Fruit fly (Drosophila melanogaster): Measurements from ENCODE around the gene CG14011.

Gene CG14011

dm6 chr2L:5558809-5559392 lies 22.0 kb downstream of the CG14011 start, which contains the start of gene GluRIIB:
GluRIIB (plus strand) TSS chr2L:5559342.
- TF ChIP-seq CG9948 (tag; optimal IDR thresholded peaks at IDR 0.05), result no peak
- peak; percentile 20 for TF ChIP-seq CG14655 (GFP tag; optimal IDR thresholded peaks at IDR 0.05)
- no peak for TF ChIP-seq CG12605 (GFP tag; IDR thresholded peaks at IDR 0.05)
- no peak for TF ChIP-seq D1 (tag; optimal IDR thresholded peaks at IDR 0.05)
- TF ChIP-seq fd96Ca (GFP tag; IDR thresholded peaks at IDR 0.05), result no peak

dm6 chr2L:5554818-5555217 lies 26.1 kb downstream of the CG14011 start, which contains the start of gene GluRIIA:
GluRIIA (plus strand) TSS chr2L:5555072.
- TF ChIP-seq CG32121 (GFP tag; IDR thresholded peaks at IDR 0.05), result no peak
- no peak for TF ChIP-seq CG12605 (GFP tag; IDR thresholded peaks at IDR 0.05)
- no peak for TF ChIP-seq Pif1B (GFP tag; optimal IDR thresholded peaks at IDR 0.05)
- no peak for TF ChIP-seq rn (GFP tag; IDR thresholded peaks at IDR 0.05)
- no peak for TF ChIP-seq Ets98B (GFP tag; IDR thresholded peaks at IDR 0.05)
- no peak for TF ChIP-seq fd96Ca (GFP tag; IDR thresholded peaks at IDR 0.05)
- no peak for TF ChIP-seq EcR (GFP tag; optimal IDR thresholded peaks at IDR 0.05)
- no peak for TF ChIP-seq CG8301 (tag; optimal IDR thresholded peaks at IDR 0.05)
- no peak for TF ChIP-seq CG10348 (GFP tag; IDR thresholded peaks at IDR 0.05)
- no peak for TF ChIP-seq CG4496 (GFP tag; IDR thresholded peaks at IDR 0.05)
- TF ChIP-seq Snoo (tag; optimal IDR thresholded peaks at IDR 0.05), result no peak
- no peak for TF ChIP-seq D1 (tag; optimal IDR thresholded peaks at IDR 0.05)
- TF ChIP-seq CG9948 (tag; optimal IDR thresholded peaks at IDR 0.05), result no peak
- no peak for TF ChIP-seq CG34367 (tag; optimal IDR thresholded peaks at IDR 0.05)
- TF ChIP-seq gl (tag; optimal IDR thresholded peaks at IDR 0.05), result no peak
- no peak for TF ChIP-seq CG8159 (tag; optimal IDR thresholded peaks at IDR 0.05)
- TF ChIP-seq CG17806 (tag; optimal IDR thresholded peaks at IDR 0.05), result no peak
- no peak for TF ChIP-seq Pif1A (GFP tag; optimal IDR thresholded peaks at IDR 0.05)
- no peak for TF ChIP-seq CG14655 (GFP tag; optimal IDR thresholded peaks at IDR 0.05)
- no peak for TF ChIP-seq CG15710 (tag; optimal IDR thresholded peaks at IDR 0.05)

dm6 chr2L:5553750-5554149 lies 27.2 kb downstream of the CG14011 start, which contains the start of the genes CG14013 and CG14017:
CG14013 (minus strand) TSS chr2L:5553850.
CG14017 (plus strand) TSS chr2L:5553897.
- TF ChIP-seq CG32121 (GFP tag; IDR thresholded peaks at IDR 0.05) (no peak), D1 (tag; optimal IDR thresholded peaks at IDR 0.05) (no peak), CG12605 (GFP tag; IDR thresholded peaks at IDR 0.05) (no peak), CG13204 (GFP tag; optimal IDR thresholded peaks at IDR 0.05) (no peak), EcR (GFP tag; optimal IDR thresholded peaks at IDR 0.05) (no peak), Snoo (tag; optimal IDR thresholded peaks at IDR 0.05) (no peak), CG8301 (tag; optimal IDR thresholded peaks at IDR 0.05) (no peak), CG34367 (tag; optimal IDR thresholded peaks at IDR 0.05) (no peak), CG17806 (tag; optimal IDR thresholded peaks at IDR 0.05) (no peak), Ets98B (GFP tag; IDR thresholded peaks at IDR 0.05) (no peak), CG15710 (tag; optimal IDR thresholded peaks at IDR 0.05) (no peak), rn (GFP tag; IDR thresholded peaks at IDR 0.05) (no peak), Pif1B (GFP tag; optimal IDR thresholded peaks at IDR 0.05) (no peak)

- TF ChIP-seq CG8301 (tag; optimal IDR thresholded peaks at IDR 0.05), result no peak
- TF ChIP-seq Pif1B (GFP tag; optimal IDR thresholded peaks at IDR 0.05), result no peak
- TF ChIP-seq EcR (GFP tag; optimal IDR thresholded peaks at IDR 0.05), result no peak
- TF ChIP-seq CG15710 (tag; optimal IDR thresholded peaks at IDR 0.05), result no peak
- no peak for TF ChIP-seq Pif1A (GFP tag; optimal IDR thresholded peaks at IDR 0.05)
- no peak for TF ChIP-seq CG32121 (GFP tag; IDR thresholded peaks at IDR 0.05)
- no peak for TF ChIP-seq Ets98B (GFP tag; IDR thresholded peaks at IDR 0.05)
- TF ChIP-seq fd96Ca (GFP tag; IDR thresholded peaks at IDR 0.05), result no peak
- TF ChIP-seq CG9948 (tag; optimal IDR thresholded peaks at IDR 0.05), result no peak
- TF ChIP-seq rn (GFP tag; IDR thresholded peaks at IDR 0.05), result no peak
- TF ChIP-seq CG12605 (GFP tag; IDR thresholded peaks at IDR 0.05), result no peak
- TF ChIP-seq CG14655 (GFP tag; optimal IDR thresholded peaks at IDR 0.05), result no peak
These were observed 29.4 kb downstream of the CG14011 start, which contains the start of gene CG18269 for dm6 chr2L:5551538-5551937. CG18269 (plus strand) TSS chr2L:5551838.

dm6 chr2L:5550735-5551134 lies 30.2 kb downstream of the CG14011 start, which contains the start of gene CG14014:
CG14014 (minus strand) TSS chr2L:5550835.
- TF ChIP-seq CG13204 (GFP tag; optimal IDR thresholded peaks at IDR 0.05) (no peak), D1 (tag; optimal IDR thresholded peaks at IDR 0.05) (no peak), Snoo (tag; optimal IDR thresholded peaks at IDR 0.05) (no peak), CG34367 (tag; optimal IDR thresholded peaks at IDR 0.05) (no peak), rn (GFP tag; IDR thresholded peaks at IDR 0.05) (no peak), CG10348 (GFP tag; IDR thresholded peaks at IDR 0.05) (no peak), Pif1B (GFP tag; optimal IDR thresholded peaks at IDR 0.05) (no peak), Ets98B (GFP tag; IDR thresholded peaks at IDR 0.05) (no peak), Pif1A (GFP tag; optimal IDR thresholded peaks at IDR 0.05) (no peak), CG12605 (GFP tag; IDR thresholded peaks at IDR 0.05) (no peak), CG4496 (GFP tag; IDR thresholded peaks at IDR 0.05) (no peak), CG8301 (tag; optimal IDR thresholded peaks at IDR 0.05) (no peak), gl (tag; optimal IDR thresholded peaks at IDR 0.05) (no peak), CG32121 (GFP tag; IDR thresholded peaks at IDR 0.05) (no peak), CG14655 (GFP tag; optimal IDR thresholded peaks at IDR 0.05) (no peak), CG15710 (tag; optimal IDR thresholded peaks at IDR 0.05) (no peak), CG9948 (tag; optimal IDR thresholded peaks at IDR 0.05) (no peak), fd96Ca (GFP tag; IDR thresholded peaks at IDR 0.05) (no peak), CG17806 (tag; optimal IDR thresholded peaks at IDR 0.05) (no peak), EcR (GFP tag; optimal IDR thresholded peaks at IDR 0.05) (no peak)

dm6 chr2L:5547288-5547777 lies 33.6 kb downstream of the CG14011 start:
- no peak for TF ChIP-seq Pif1A (GFP tag; optimal IDR thresholded peaks at IDR 0.05)
- no peak for TF ChIP-seq Snoo (tag; optimal IDR thresholded peaks at IDR 0.05)
- no peak for TF ChIP-seq CG13204 (GFP tag; optimal IDR thresholded peaks at IDR 0.05)
- TF ChIP-seq D1 (tag; optimal IDR thresholded peaks at IDR 0.05), result no peak
- TF ChIP-seq CG8159 (tag; optimal IDR thresholded peaks at IDR 0.05), result no peak
- no peak for TF ChIP-seq CG8301 (tag; optimal IDR thresholded peaks at IDR 0.05)
- TF ChIP-seq CG34367 (tag; optimal IDR thresholded peaks at IDR 0.05), result no peak
- TF ChIP-seq Ets98B (GFP tag; IDR thresholded peaks at IDR 0.05), result no peak
- TF ChIP-seq CG12605 (GFP tag; IDR thresholded peaks at IDR 0.05), result no peak
- TF ChIP-seq CG17806 (tag; optimal IDR thresholded peaks at IDR 0.05), result no peak
- no peak for TF ChIP-seq CG4496 (GFP tag; IDR thresholded peaks at IDR 0.05)
- no peak for TF ChIP-seq fd96Ca (GFP tag; IDR thresholded peaks at IDR 0.05)

All from whole organism, pupa.